Worm (Caenorhabditis elegans) whole organism, L3 larva: ENCODE results near the gene spe-43.
A peak's percentile ranks its signal among the peaks of the same experiment; 100 is the strongest.

ENCODE experiments used
- R02D3.7 ChIP-seq: fragments of 150-350 bp; optimal IDR thresholded peaks from 2 replicates; lab custom pipeline; 2014; ENCODE audit warnings: missing biosample characterization, missing genetic modification characterization
- ZK546.5 ChIP-seq: sonication (generic microtip); optimal IDR thresholded peaks from 2 replicates; lab custom pipeline; 2017; ENCODE audit warnings: missing biosample characterization, missing genetic modification characterization
- aly-2 ChIP-seq: fragments of 150-350 bp; optimal IDR thresholded peaks from 2 replicates; lab custom pipeline; 2014; ENCODE audit warnings: missing biosample characterization, missing genetic modification characterization
- ceh-16 ChIP-seq: sonication (generic microtip); optimal IDR thresholded peaks from 2 replicates; lab custom pipeline; 2017; ENCODE audit warnings: missing biosample characterization, missing genetic modification characterization
- ceh-28 ChIP-seq: fragments of 150-350 bp; optimal IDR thresholded peaks from 2 replicates; lab custom pipeline; 2014; ENCODE audit warnings: missing biosample characterization, missing genetic modification reagents, missing genetic modification characterization
- ceh-82 ChIP-seq: fragments of 150-350 bp; optimal IDR thresholded peaks from 2 replicates; lab custom pipeline; 2014; ENCODE audit warnings: missing biosample characterization, missing genetic modification characterization
- daf-12 ChIP-seq: fragments of 150-350 bp; optimal IDR thresholded peaks from 2 replicates; lab custom pipeline; 2014; ENCODE audit warnings: missing biosample characterization, missing genetic modification reagents, missing genetic modification characterization
- egl-27 ChIP-seq: sonication (generic microtip); optimal IDR thresholded peaks from 4 replicates; lab custom pipeline; 2017; ENCODE audit warnings: missing biosample characterization, missing genetic modification reagents, missing genetic modification characterization
- egl-5 ChIP-seq: fragments of 150-350 bp; optimal IDR thresholded peaks from 2 replicates; lab custom pipeline; 2017; ENCODE audit warnings: missing biosample characterization, missing genetic modification reagents, missing genetic modification characterization, inconsistent platforms
- elt-2 ChIP-seq: sonication (generic microtip); optimal IDR thresholded peaks from 2 replicates; lab custom pipeline; 2016; ENCODE audit warnings: missing genetic modification reagents, mild to moderate bottlenecking, missing genetic modification characterization, missing compliant biosample characterization
- elt-3 ChIP-seq, 3 experiments: fragments of 150-350 bp in 1 of 3; sonication (generic microtip) in 2 of 3; optimal IDR thresholded peaks; 2 replicates in 2 of 3; 4 replicates in 1 of 3; lab custom pipeline; 2014 to 2017; ENCODE audit warnings: missing biosample characterization in 3 of 3, missing genetic modification characterization in 3 of 3
- eor-1 ChIP-seq, 2 experiments: fragments of 150-350 bp; optimal IDR thresholded peaks; 2 replicates each; lab custom pipeline; 2014 to 2018; ENCODE audit warnings: missing biosample characterization in 2 of 2, missing genetic modification characterization in 2 of 2
- fkh-10 ChIP-seq: sonication (generic microtip); optimal IDR thresholded peaks from 2 replicates; lab custom pipeline; 2017; ENCODE audit warnings: missing biosample characterization, missing genetic modification reagents, missing genetic modification characterization
- fkh-2 ChIP-seq: fragments of 150-350 bp; optimal IDR thresholded peaks from 2 replicates; lab custom pipeline; 2014; ENCODE audit warnings: missing biosample characterization, missing genetic modification reagents, missing genetic modification characterization
- fos-1 ChIP-seq: fragments of 150-350 bp; optimal IDR thresholded peaks from 2 replicates; lab custom pipeline; 2014; ENCODE audit warnings: missing biosample characterization, missing genetic modification characterization
- hmg-11 ChIP-seq: sonication (generic microtip); optimal IDR thresholded peaks from 2 replicates; lab custom pipeline; 2016; ENCODE audit warnings: missing genetic modification characterization, missing compliant biosample characterization
- jun-1 ChIP-seq: fragments of 150-350 bp; optimal IDR thresholded peaks from 2 replicates; lab custom pipeline; 2014; ENCODE audit warnings: missing biosample characterization, missing genetic modification reagents, missing genetic modification characterization
- lin-15B ChIP-seq: fragments of 150-350 bp; optimal IDR thresholded peaks from 2 replicates; lab custom pipeline; 2014; ENCODE audit warnings: missing biosample characterization, missing genetic modification characterization
- lin-39 ChIP-seq: fragments of 150-350 bp; optimal IDR thresholded peaks from 2 replicates; lab custom pipeline; 2018; ENCODE audit warnings: missing biosample characterization, missing genetic modification reagents, missing genetic modification characterization
- mdl-1 ChIP-seq: fragments of 150-350 bp; optimal IDR thresholded peaks from 2 replicates; lab custom pipeline; 2014; ENCODE audit warnings: missing biosample characterization, missing genetic modification characterization
- mml-1 ChIP-seq: fragments of 150-350 bp; sonication (generic microtip); optimal IDR thresholded peaks from 3 replicates; lab custom pipeline; 2014; ENCODE audit warnings: missing biosample characterization, missing genetic modification characterization
- nfya-1 ChIP-seq: sonication (generic microtip); optimal IDR thresholded peaks from 2 replicates; lab custom pipeline; 2017; ENCODE audit warnings: missing genetic modification characterization, mild to moderate bottlenecking, missing compliant biosample characterization, antibody characterized with exemption, moderate library complexity; ENCODE audit not compliant: insufficient read depth
- nhr-11 ChIP-seq: fragments of 150-350 bp; optimal IDR thresholded peaks from 2 replicates; lab custom pipeline; 2014; ENCODE audit warnings: missing biosample characterization, missing genetic modification characterization
- nhr-12 ChIP-seq: fragments of 150-350 bp; optimal IDR thresholded peaks from 2 replicates; lab custom pipeline; 2014; ENCODE audit warnings: missing biosample characterization, missing genetic modification characterization
- nhr-23 ChIP-seq: fragments of 150-350 bp; optimal IDR thresholded peaks from 2 replicates; lab custom pipeline; 2014; ENCODE audit warnings: missing biosample characterization, missing genetic modification reagents, missing genetic modification characterization
- nhr-25 ChIP-seq: sonication (generic microtip); optimal IDR thresholded peaks from 2 replicates; lab custom pipeline; 2017; ENCODE audit warnings: missing biosample characterization, missing genetic modification characterization
- nhr-28 ChIP-seq: fragments of 150-350 bp; optimal IDR thresholded peaks from 2 replicates; lab custom pipeline; 2014; ENCODE audit warnings: missing biosample characterization, missing genetic modification characterization
- nhr-43 ChIP-seq: sonication (generic microtip); optimal IDR thresholded peaks from 2 replicates; lab custom pipeline; 2016; ENCODE audit warnings: mild to moderate bottlenecking, missing genetic modification characterization, missing compliant biosample characterization; ENCODE audit not compliant: poor library complexity, severe bottlenecking
- nhr-67 ChIP-seq: fragments of 150-350 bp; optimal IDR thresholded peaks from 2 replicates; lab custom pipeline; 2014; ENCODE audit warnings: missing biosample characterization, missing genetic modification characterization
- pha-4 ChIP-seq: fragments of 150-350 bp; optimal IDR thresholded peaks from 2 replicates; lab custom pipeline; 2014; ENCODE audit warnings: missing biosample characterization, missing genetic modification reagents, missing genetic modification characterization
- pqm-1 ChIP-seq: fragments of 150-350 bp; optimal IDR thresholded peaks from 2 replicates; lab custom pipeline; 2017; ENCODE audit warnings: missing biosample characterization, missing genetic modification characterization, inconsistent platforms
- sea-2 ChIP-seq: fragments of 150-350 bp; sonication (generic microtip); optimal IDR thresholded peaks from 4 replicates; lab custom pipeline; 2014; ENCODE audit warnings: missing biosample characterization, missing genetic modification reagents, missing genetic modification characterization
- skn-1 ChIP-seq: fragments of 150-350 bp; optimal IDR thresholded peaks from 2 replicates; lab custom pipeline; 2014; ENCODE audit warnings: missing biosample characterization, missing genetic modification characterization
- snpc-4 ChIP-seq: fragments of 150-350 bp; optimal IDR thresholded peaks from 2 replicates; lab custom pipeline; 2014; ENCODE audit warnings: missing biosample characterization, missing genetic modification characterization
- tbx-2 ChIP-seq: sonication (generic microtip); optimal IDR thresholded peaks from 2 replicates; lab custom pipeline; 2016; ENCODE audit warnings: mild to moderate bottlenecking, missing genetic modification characterization, missing compliant biosample characterization
- unc-62 ChIP-seq: fragments of 150-350 bp; sonication (generic microtip); optimal IDR thresholded peaks from 4 replicates; lab custom pipeline; 2014; ENCODE audit warnings: missing biosample characterization, missing genetic modification reagents, missing genetic modification characterization
- zag-1 ChIP-seq: fragments of 150-350 bp; optimal IDR thresholded peaks from 2 replicates; lab custom pipeline; 2014; ENCODE audit warnings: missing biosample characterization, missing genetic modification characterization

Gene spe-43

DNA sequence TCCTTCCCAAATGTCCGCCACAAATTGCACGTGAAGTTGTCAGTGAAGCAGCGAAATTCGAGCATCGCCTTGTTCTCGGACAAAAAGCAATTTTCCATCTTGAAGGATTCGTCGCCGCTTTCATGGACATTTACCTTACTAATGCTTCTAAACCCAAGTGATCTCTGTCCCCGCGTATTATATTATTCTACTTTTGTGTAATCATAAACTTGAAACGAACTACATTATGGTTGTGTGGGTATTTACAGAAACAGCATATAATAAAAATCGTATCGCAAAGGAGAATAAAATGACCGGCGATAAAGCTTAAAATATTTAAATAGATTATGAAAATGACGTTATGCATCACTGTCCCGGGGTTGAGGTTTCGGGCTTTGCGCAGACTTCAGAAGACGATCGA lies 45.4 kb downstream of the spe-43 start:
- no peak for TF ChIP-seq unc-62
- peak; percentile 30 for TF ChIP-seq aly-2 (tag; lab: Kevin White, UChicago)
- TF ChIP-seq ceh-82 (tag; lab: Kevin White, UChicago), result no peak

DNA sequence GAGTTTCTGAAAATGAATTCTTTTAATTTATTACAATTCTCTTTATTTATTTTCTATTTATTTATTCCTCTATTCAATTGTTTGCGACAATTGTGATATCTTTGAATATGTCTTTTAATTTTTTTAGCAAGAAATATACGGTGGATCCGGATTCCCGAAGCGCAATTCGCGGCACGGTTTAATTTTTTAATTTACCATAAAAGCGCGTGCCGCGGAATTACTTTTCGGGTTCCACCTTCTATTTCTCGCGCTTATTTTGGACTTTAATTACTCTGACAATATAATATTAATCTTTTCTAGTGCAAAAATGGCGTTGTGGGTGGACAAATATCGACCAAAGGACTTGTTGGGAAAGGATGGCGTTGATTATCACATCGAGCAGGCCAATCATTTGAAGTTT lies 46.7 kb downstream of the spe-43 start, which contains the start of gene rfc-3:
Gene rfc-3 (plus strand): TSS at position 301 of the 400 bp plus-strand sequence.
- TF ChIP-seq unc-62, result no peak
- no peak for TF ChIP-seq nfya-1
- no peak for TF ChIP-seq ceh-82 (tag; lab: Kevin White, UChicago)
- no peak for TF ChIP-seq hmg-11 (tag; lab: Kevin White, UChicago)
- TF ChIP-seq eor-1 (tag; optimal IDR thresholded peaks at IDR 0.05; lab: Kevin White, UChicago), result no peak
- TF ChIP-seq elt-3 (tag; optimal IDR thresholded peaks at IDR 0.05; lab: Kevin White, UChicago), result no peak
- no peak for TF ChIP-seq skn-1 (tag; lab: Kevin White, UChicago)
- no peak for TF ChIP-seq nhr-43 (tag; lab: Kevin White, UChicago)
- no peak for TF ChIP-seq egl-5 (tag; lab: Kevin White, UChicago)
- no peak for TF ChIP-seq ZK546.5 (tag; lab: Kevin White, UChicago)
- TF ChIP-seq nhr-12 (tag; lab: Kevin White, UChicago), result no peak
- TF ChIP-seq nhr-67 (tag; lab: Kevin White, UChicago), result no peak
- no peak for TF ChIP-seq R02D3.7 (tag; lab: Kevin White, UChicago)
- no peak for TF ChIP-seq fos-1 (tag; lab: Kevin White, UChicago)
- TF ChIP-seq pqm-1 (tag; lab: Kevin White, UChicago), result no peak
- no peak for TF ChIP-seq zag-1 (tag; lab: Kevin White, UChicago)
- no peak for TF ChIP-seq jun-1

DNA sequence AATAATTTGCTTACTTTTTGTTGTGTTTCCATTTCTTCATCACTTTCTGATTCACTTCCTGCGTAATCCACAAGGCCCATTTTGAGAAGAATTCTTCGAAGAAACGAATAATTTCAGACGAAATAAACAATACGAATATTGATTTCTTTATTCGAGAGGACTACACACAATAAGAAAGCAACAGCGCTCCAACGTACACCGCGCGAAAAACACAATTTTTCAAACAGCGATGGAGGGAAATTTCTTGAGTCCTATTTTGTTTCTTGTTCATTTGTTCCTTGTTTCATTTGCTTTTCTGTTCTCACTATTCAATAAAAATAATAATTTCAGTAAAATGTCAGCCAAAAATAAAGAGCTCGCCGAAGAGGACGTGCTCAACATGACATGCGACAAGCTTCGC lies 48.5 kb downstream of the spe-43 start, which contains the start of the genes prcc-1 and C39E9.12:
Gene prcc-1 (minus strand): TSS at position 119 of the 400 bp plus-strand sequence.
Gene C39E9.12 (plus strand): TSS at position 331 of the 400 bp plus-strand sequence.
- TF ChIP-seq lin-15B (tag; lab: Kevin White, UChicago) (peak; percentile 91), daf-12 (tag; lab: Kevin White, UChicago) (no peak), nhr-43 (tag; lab: Kevin White, UChicago) (peak; percentile 25), snpc-4 (tag; lab: Kevin White, UChicago) (peak; percentile 50), sea-2 (GFP tag; lab: Kevin White, UChicago) (no peak), R02D3.7 (tag; lab: Kevin White, UChicago) (peak; percentile 16), lin-39 (peak; percentile 45), egl-5 (tag; lab: Kevin White, UChicago) (peak; percentile 29), pqm-1 (tag; lab: Kevin White, UChicago) (peak; percentile 42), ceh-28 (tag; lab: Kevin White, UChicago) (peak; percentile 81), nhr-25 (tag; lab: Kevin White, UChicago) (peak; percentile 58), pha-4 (tag; lab: Kevin White, UChicago) (peak; percentile 86), nhr-23 (peak; percentile 63), mdl-1 (no peak), elt-2 (peak; percentile 12)

DNA sequence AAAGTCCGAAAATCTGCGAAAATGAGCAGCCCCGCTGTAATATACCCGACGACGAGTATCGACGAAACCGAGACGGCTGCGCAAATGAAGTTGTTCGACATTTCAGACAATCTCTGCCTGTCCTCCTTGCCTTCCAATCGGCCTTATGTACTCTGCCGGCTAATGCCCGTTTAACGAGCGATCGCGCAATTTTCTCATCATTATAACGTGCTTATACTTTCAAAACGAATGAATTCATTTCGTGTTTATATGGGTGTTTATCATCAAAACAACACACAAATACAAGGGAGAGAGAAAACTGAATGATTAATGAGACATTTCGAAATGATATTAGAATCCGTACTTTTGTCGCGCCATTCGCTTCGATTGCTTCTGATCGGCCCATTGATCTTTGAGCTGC lies 51.2 kb downstream of the spe-43 start, which contains the start of gene col-132:
Gene col-132 (minus strand): TSS at position 101 of the 400 bp plus-strand sequence.
- TF ChIP-seq jun-1 (no peak), ceh-82 (tag; lab: Kevin White, UChicago) (no peak), fkh-2 (no peak), egl-27 (no peak), lin-39 (no peak), unc-62 (no peak), mdl-1 (no peak), R02D3.7 (tag; lab: Kevin White, UChicago) (no peak), ceh-16 (tag; lab: Kevin White, UChicago) (no peak), egl-5 (tag; lab: Kevin White, UChicago) (no peak), tbx-2 (tag; lab: Kevin White, UChicago) (no peak), nhr-25 (tag; lab: Kevin White, UChicago) (no peak), fkh-10 (GFP tag; lab: Kevin White, UChicago) (no peak), nhr-28 (tag; lab: Kevin White, UChicago) (no peak), fos-1 (tag; lab: Kevin White, UChicago) (no peak), zag-1 (tag; lab: Kevin White, UChicago) (no peak), mml-1 (tag; lab: Kevin White, UChicago) (no peak), nhr-11 (tag; lab: Kevin White, UChicago) (no peak), lin-15B (tag; lab: Kevin White, UChicago) (no peak)
